Worm (Caenorhabditis elegans) whole organism, L2 larva: ENCODE data around the gene dnj-5.

Experiments used
- C34F6.9 ChIP-seq: fragments of 150-350 bp; optimal IDR thresholded peaks from 2 replicates; lab custom pipeline; 2014; ENCODE audit warnings: missing biosample characterization, missing genetic modification characterization
- F13H6.1 ChIP-seq: sonication (generic microtip); optimal IDR thresholded peaks from 2 replicates; lab custom pipeline; 2016; ENCODE audit warnings: missing genetic modification characterization, missing compliant biosample characterization
- R02D3.7 ChIP-seq: fragments of 150-350 bp; optimal IDR thresholded peaks from 2 replicates; lab custom pipeline; 2014; ENCODE audit warnings: missing biosample characterization, missing genetic modification characterization
- Y55F3AM.14 ChIP-seq: fragments of 200-800 bp; sonication (Bioruptor generic); optimal IDR thresholded peaks from 2 replicates; lab custom pipeline; 2018; ENCODE audit warnings: mild to moderate bottlenecking, missing genetic modification characterization, missing compliant biosample characterization
- ZK546.5 ChIP-seq: sonication (generic microtip); optimal IDR thresholded peaks from 2 replicates; lab custom pipeline; 2017; ENCODE audit warnings: missing biosample characterization, missing genetic modification characterization
- alr-1 ChIP-seq: fragments of 150-350 bp; optimal IDR thresholded peaks from 2 replicates; lab custom pipeline; 2014; ENCODE audit warnings: missing biosample characterization, missing genetic modification characterization
- aly-2 ChIP-seq: fragments of 150-350 bp; optimal IDR thresholded peaks from 2 replicates; lab custom pipeline; 2014; ENCODE audit warnings: missing biosample characterization, missing genetic modification characterization
- ama-1 ChIP-seq: fragments of 150-350 bp; optimal IDR thresholded peaks from 2 replicates; lab custom pipeline; 2018; ENCODE audit warnings: inconsistent platforms
- blmp-1 ChIP-seq: sonication (generic microtip); optimal IDR thresholded peaks from 2 replicates; lab custom pipeline; 2017; ENCODE audit warnings: missing genetic modification characterization, mild to moderate bottlenecking, missing compliant biosample characterization, antibody characterized with exemption, moderate library complexity; ENCODE audit not compliant: insufficient read depth
- ceh-16 ChIP-seq: fragments of 150-350 bp; optimal IDR thresholded peaks from 2 replicates; lab custom pipeline; 2014; ENCODE audit warnings: missing biosample characterization, missing genetic modification characterization
- ceh-82 ChIP-seq: fragments of 150-350 bp; optimal IDR thresholded peaks from 2 replicates; lab custom pipeline; 2014; ENCODE audit warnings: missing biosample characterization, missing genetic modification characterization
- crh-2 ChIP-seq: sonication (generic microtip); optimal IDR thresholded peaks from 2 replicates; lab custom pipeline; 2017; ENCODE audit warnings: missing biosample characterization, missing genetic modification characterization
- dmd-4 ChIP-seq: sonication (generic microtip); optimal IDR thresholded peaks from 2 replicates; lab custom pipeline; 2017; ENCODE audit warnings: missing biosample characterization, missing genetic modification characterization
- egl-27 ChIP-seq: sonication (generic microtip); optimal IDR thresholded peaks from 3 replicates; lab custom pipeline; 2017; ENCODE audit warnings: missing biosample characterization, missing genetic modification reagents, missing genetic modification characterization
- elt-1 ChIP-seq: fragments of 150-350 bp; optimal IDR thresholded peaks from 2 replicates; lab custom pipeline; 2014; ENCODE audit warnings: missing biosample characterization, missing genetic modification characterization
- elt-3 ChIP-seq: sonication (generic microtip); optimal IDR thresholded peaks from 2 replicates; lab custom pipeline; 2017; ENCODE audit warnings: missing biosample characterization, missing genetic modification characterization
- fos-1 ChIP-seq: fragments of 150-350 bp; optimal IDR thresholded peaks from 2 replicates; lab custom pipeline; 2014; ENCODE audit warnings: missing biosample characterization, missing genetic modification characterization
- gmeb-1 ChIP-seq: fragments of 150-350 bp; optimal IDR thresholded peaks from 2 replicates; lab custom pipeline; 2014; ENCODE audit warnings: missing biosample characterization, missing genetic modification characterization
- lin-11 ChIP-seq: fragments of 150-350 bp; sonication (generic microtip); optimal IDR thresholded peaks from 2 replicates; lab custom pipeline; 2014; ENCODE audit warnings: missing biosample characterization, missing genetic modification characterization, inconsistent platforms, mixed read lengths
- lin-13 ChIP-seq: fragments of 150-350 bp; optimal IDR thresholded peaks from 2 replicates; lab custom pipeline; 2014; ENCODE audit warnings: missing biosample characterization, missing genetic modification reagents, missing genetic modification characterization
- lin-39 ChIP-seq: fragments of 150-350 bp; optimal IDR thresholded peaks from 2 replicates; lab custom pipeline; 2014; ENCODE audit warnings: missing biosample characterization, missing genetic modification reagents, missing genetic modification characterization
- lsy-2 ChIP-seq, 2 experiments: fragments of 150-350 bp in 1 of 2; sonication (generic microtip) in 1 of 2; optimal IDR thresholded peaks; 2 replicates each; lab custom pipeline; 2014 to 2017; ENCODE audit warnings: missing biosample characterization in 2 of 2, missing genetic modification characterization in 2 of 2
- mab-5 ChIP-seq: fragments of 150-350 bp; optimal IDR thresholded peaks from 2 replicates; lab custom pipeline; 2014; ENCODE audit warnings: missing biosample characterization, missing genetic modification characterization
- mbf-1 ChIP-seq: sonication (generic microtip); optimal IDR thresholded peaks from 2 replicates; lab custom pipeline; 2017; ENCODE audit warnings: missing biosample characterization, missing genetic modification characterization
- mdl-1 ChIP-seq, 2 experiments: fragments of 150-350 bp in 1 of 2; sonication (generic microtip) in 1 of 2; optimal IDR thresholded peaks; 2 replicates each; lab custom pipeline; 2017; ENCODE audit warnings: missing biosample characterization in 2 of 2, missing genetic modification characterization in 2 of 2
- nhr-10 ChIP-seq: sonication (generic microtip); optimal IDR thresholded peaks from 2 replicates; lab custom pipeline; 2017; ENCODE audit warnings: missing biosample characterization, missing genetic modification characterization
- nhr-11 ChIP-seq: fragments of 150-350 bp; optimal IDR thresholded peaks from 2 replicates; lab custom pipeline; 2014; ENCODE audit warnings: missing biosample characterization, missing genetic modification characterization
- nhr-12 ChIP-seq: fragments of 150-350 bp; optimal IDR thresholded peaks from 2 replicates; lab custom pipeline; 2014; ENCODE audit warnings: missing biosample characterization, missing genetic modification characterization
- nhr-129 ChIP-seq: fragments of 150-350 bp; optimal IDR thresholded peaks from 2 replicates; lab custom pipeline; 2014; ENCODE audit warnings: missing biosample characterization, missing genetic modification characterization
- nhr-21 ChIP-seq: fragments of 150-350 bp; optimal IDR thresholded peaks from 2 replicates; lab custom pipeline; 2014; ENCODE audit warnings: missing biosample characterization, missing genetic modification characterization
- nhr-23 ChIP-seq: fragments of 150-350 bp; optimal IDR thresholded peaks from 2 replicates; lab custom pipeline; 2014; ENCODE audit warnings: missing biosample characterization, missing genetic modification reagents, missing genetic modification characterization
- nhr-237 ChIP-seq: fragments of 150-350 bp; optimal IDR thresholded peaks from 2 replicates; lab custom pipeline; 2014; ENCODE audit warnings: missing biosample characterization, missing genetic modification characterization
- nhr-25 ChIP-seq: fragments of 150-350 bp; sonication (generic microtip); optimal IDR thresholded peaks from 3 replicates; lab custom pipeline; 2014; ENCODE audit warnings: missing biosample characterization, missing genetic modification characterization
- nhr-6 ChIP-seq: fragments of 150-350 bp; optimal IDR thresholded peaks from 2 replicates; lab custom pipeline; 2014; ENCODE audit warnings: missing biosample characterization, missing genetic modification characterization
- nhr-77 ChIP-seq: fragments of 150-350 bp; optimal IDR thresholded peaks from 2 replicates; lab custom pipeline; 2014; ENCODE audit warnings: missing biosample characterization, missing genetic modification characterization
- peb-1 ChIP-seq: fragments of 150-350 bp; optimal IDR thresholded peaks from 2 replicates; lab custom pipeline; 2014; ENCODE audit warnings: missing biosample characterization, missing genetic modification characterization
- sem-4 ChIP-seq: fragments of 150-350 bp; optimal IDR thresholded peaks from 2 replicates; lab custom pipeline; 2014; ENCODE audit warnings: missing biosample characterization, missing genetic modification reagents, missing genetic modification characterization
- skn-1 ChIP-seq: sonication (generic microtip); optimal IDR thresholded peaks from 2 replicates; lab custom pipeline; 2017; ENCODE audit warnings: missing biosample characterization, missing genetic modification characterization
- sma-3 ChIP-seq: sonication (generic microtip); optimal IDR thresholded peaks from 2 replicates; lab custom pipeline; 2016; ENCODE audit warnings: missing genetic modification reagents, missing genetic modification characterization, missing compliant biosample characterization
- sma-9 ChIP-seq, 2 experiments: fragments of 150-350 bp in 1 of 2; sonication (generic microtip) in 1 of 2; optimal IDR thresholded peaks; 2 replicates each; lab custom pipeline; 2014 to 2016; ENCODE audit warnings: missing genetic modification characterization in 2 of 2, mild to moderate bottlenecking in 1 of 2, missing biosample characterization in 1 of 2, missing compliant biosample characterization in 1 of 2, missing genetic modification reagents in 1 of 2, moderate library complexity in 1 of 2
- snpc-4 ChIP-seq: fragments of 150-350 bp; optimal IDR thresholded peaks from 2 replicates; lab custom pipeline; 2014; ENCODE audit warnings: missing biosample characterization, missing genetic modification characterization
- unc-39 ChIP-seq: fragments of 150-350 bp; optimal IDR thresholded peaks from 2 replicates; lab custom pipeline; 2014; ENCODE audit warnings: missing biosample characterization, missing genetic modification characterization
- unc-55 ChIP-seq: fragments of 150-350 bp; sonication (generic microtip); optimal IDR thresholded peaks from 3 replicates; lab custom pipeline; 2014; ENCODE audit warnings: missing biosample characterization, missing genetic modification reagents, missing genetic modification characterization
- unc-62 ChIP-seq: fragments of 150-350 bp; optimal IDR thresholded peaks from 2 replicates; lab custom pipeline; 2014; ENCODE audit warnings: missing biosample characterization, missing genetic modification reagents, missing genetic modification characterization
- zag-1 ChIP-seq: fragments of 150-350 bp; optimal IDR thresholded peaks from 2 replicates; lab custom pipeline; 2014; ENCODE audit warnings: missing biosample characterization, missing genetic modification characterization
- ztf-1 ChIP-seq: fragments of 200-800 bp; sonication (Bioruptor generic); conservative IDR thresholded peaks from 2 replicates; pipeline ENCODE4 v1.3.6; 2022; ENCODE audit warnings: missing genetic modification characterization, missing compliant biosample characterization
- ztf-11 ChIP-seq: sonication (generic microtip); optimal IDR thresholded peaks from 2 replicates; lab custom pipeline; 2017; ENCODE audit warnings: missing biosample characterization, missing genetic modification characterization
- ztf-4 ChIP-seq: fragments of 150-350 bp; optimal IDR thresholded peaks from 2 replicates; lab custom pipeline; 2014; ENCODE audit warnings: missing biosample characterization, missing genetic modification characterization

dnj-5 gene

ce11 chrII:6838977-6839376 is 19.1 kb downstream of the dnj-5 start (continued):
- TF ChIP-seq aly-2 (tag; lab: Kevin White, UChicago), result no peak
- TF ChIP-seq skn-1 (tag; lab: Kevin White, UChicago), result no peak
- TF ChIP-seq lsy-2 (tag; optimal IDR thresholded peaks at IDR 0.05; lab: Kevin White, UChicago), result peak in 1 of 2 experiments; percentile 57
- peak; percentile 35 for TF ChIP-seq nhr-25 (tag; lab: Kevin White, UChicago)
- TF ChIP-seq, all 48 proteins: peak for 11

ce11 chrII:6838270-6838878 is 19.7 kb downstream of the dnj-5 start:
- TF ChIP-seq dmd-4 (tag; lab: Kevin White, UChicago), result no peak
- TF ChIP-seq nhr-25 (tag; lab: Kevin White, UChicago), result peak; percentile 45
- TF ChIP-seq snpc-4 (tag; lab: Kevin White, UChicago), result no peak
- TF ChIP-seq ztf-1, result no peak
- peak; percentile 94 for TF ChIP-seq egl-27 (tag; lab: Kevin White, UChicago)
- TF ChIP-seq nhr-11 (tag; lab: Kevin White, UChicago), result no peak
- TF ChIP-seq R02D3.7 (tag; lab: Kevin White, UChicago), result no peak
- TF ChIP-seq sma-9 (GFP tag; optimal IDR thresholded peaks at IDR 0.05; lab: Kevin White, UChicago), result peak; percentile 42
- no peak for TF ChIP-seq sma-9 (tag; optimal IDR thresholded peaks at IDR 0.05; lab: Kevin White, UChicago)
- TF ChIP-seq unc-62 (GFP tag; lab: Kevin White, UChicago), result peak; percentile 79
- TF ChIP-seq skn-1 (tag; lab: Kevin White, UChicago), result no peak
- TF ChIP-seq alr-1, result no peak
- no peak for TF ChIP-seq Y55F3AM.14
- TF ChIP-seq gmeb-1 (tag; lab: Kevin White, UChicago), result no peak
- TF ChIP-seq fos-1, result no peak
- peak in 1 of 2 experiments; percentile 64 for TF ChIP-seq mdl-1 (tag; optimal IDR thresholded peaks at IDR 0.05; lab: Kevin White, UChicago)
- TF ChIP-seq nhr-6 (tag; lab: Kevin White, UChicago), result peak; percentile 4
- no peak for TF ChIP-seq nhr-237 (tag; lab: Kevin White, UChicago)
- TF ChIP-seq C34F6.9 (tag; lab: Kevin White, UChicago), result peak; percentile 35
- TF ChIP-seq zag-1 (tag; lab: Kevin White, UChicago), result no peak
- no peak for TF ChIP-seq nhr-10 (tag; lab: Kevin White, UChicago)
- no peak for TF ChIP-seq nhr-77
- TF ChIP-seq mab-5 (tag; lab: Kevin White, UChicago), result peak; percentile 94
- TF ChIP-seq ama-1 (lab: Kevin White, UChicago), result no peak
- no peak for TF ChIP-seq unc-39 (tag; lab: Kevin White, UChicago)
- peak; percentile 30 for TF ChIP-seq crh-2 (tag; lab: Kevin White, UChicago)
- no peak for TF ChIP-seq ceh-82
- peak; percentile 19 for TF ChIP-seq ztf-11 (tag; lab: Kevin White, UChicago)
- TF ChIP-seq mbf-1 (tag; lab: Kevin White, UChicago), result no peak
- peak in 1 of 2 experiments; percentile 46 for TF ChIP-seq lsy-2 (tag; optimal IDR thresholded peaks at IDR 0.05; lab: Kevin White, UChicago)
- TF ChIP-seq ztf-4 (tag; lab: Kevin White, UChicago), result peak; percentile 22
- TF ChIP-seq elt-1 (tag; lab: Kevin White, UChicago), result no peak
- no peak for TF ChIP-seq unc-55 (GFP tag; lab: Kevin White, UChicago)
- TF ChIP-seq nhr-129 (tag; lab: Kevin White, UChicago), result peak; percentile 18
- TF ChIP-seq peb-1 (tag; lab: Kevin White, UChicago), result no peak
- no peak for TF ChIP-seq ZK546.5 (tag; lab: Kevin White, UChicago)
- peak; percentile 88 for TF ChIP-seq lin-39
- TF ChIP-seq lin-13 (GFP tag; lab: Kevin White, UChicago), result no peak
- TF ChIP-seq nhr-12, result no peak
- no peak for TF ChIP-seq lin-11 (tag; lab: Kevin White, UChicago)
- TF ChIP-seq ceh-16 (tag; lab: Kevin White, UChicago), result peak; percentile 11
- TF ChIP-seq nhr-21, result no peak
- TF ChIP-seq aly-2 (tag; lab: Kevin White, UChicago), result no peak
- no peak for TF ChIP-seq elt-3 (tag; lab: Kevin White, UChicago)
- TF ChIP-seq F13H6.1 (tag; lab: Kevin White, UChicago), result peak; percentile 31
- peak; percentile 86 for TF ChIP-seq sem-4 (tag; lab: Kevin White, UChicago)
- no peak for TF ChIP-seq blmp-1 (tag; lab: Kevin White, UChicago)
- TF ChIP-seq nhr-23 (tag; lab: Kevin White, UChicago), result no peak
- TF ChIP-seq sma-3 (GFP tag; lab: Kevin White, UChicago), result no peak
